Worm (Caenorhabditis elegans) whole organism, midembryonic: ENCODE data around the gene chmp-7.

Experiments
- cog-1 ChIP-seq: sonication (generic microtip); optimal IDR thresholded peaks from 2 replicates; lab custom pipeline; 2016; ENCODE audit warnings: missing genetic modification characterization, missing compliant biosample characterization
- flt-1 ChIP-seq: fragments of 200-800 bp; sonication (Bioruptor generic); IDR thresholded peaks from 2 replicates; pipeline ENCODE4 v1.3.6; 2022; ENCODE audit warnings: missing genetic modification characterization, missing compliant biosample characterization
- med-1 ChIP-seq: sonication (generic microtip); optimal IDR thresholded peaks from 2 replicates; lab custom pipeline; 2017; ENCODE audit warnings: missing genetic modification characterization, mild to moderate bottlenecking, missing compliant biosample characterization, antibody characterized with exemption, missing genetic modification reagents; ENCODE audit not compliant: insufficient read depth
- ztf-23 ChIP-seq: fragments of 200-800 bp; sonication (Bioruptor generic); IDR thresholded peaks from 2 replicates; pipeline ENCODE4 v1.3.6; 2022; ENCODE audit warnings: missing genetic modification reagents, missing genetic modification characterization, missing compliant biosample characterization

ce11 chrII:9100798-9101197, 46.0 kb downstream of the chmp-7 start, which contains the start of gene T24H10.5:
- no peak for TF ChIP-seq ztf-23 (GFP tag; lab: Robert Waterston, UW)
- no peak for TF ChIP-seq flt-1 (GFP tag; lab: Robert Waterston, UW)
- TF ChIP-seq cog-1 (tag; lab: Kevin White, UChicago) = no peak
- TF ChIP-seq med-1 (GFP tag; lab: Kevin White, UChicago) = no peak
